Fruit fly (Drosophila melanogaster): Measurements from ENCODE around the gene Msp300.
A peak's percentile ranks its signal among the peaks of the same experiment; 100 is the strongest.

Msp300 gene

dm6 chr2L:5256036-5256846 lies 155.6 kb downstream of the Msp300 start (continued):
- peak; percentile 46 for TF ChIP-seq CG17359 (tag; optimal IDR thresholded peaks at IDR 0.05)
- peak; percentile 28 for TF ChIP-seq Camta (GFP tag; optimal IDR thresholded peaks at IDR 0.05)
- TF ChIP-seq aop (GFP tag; IDR thresholded peaks at IDR 0.05) = 0 out of 2 replicates have a peak, but pooled peaks have one; percentile 7
- TF ChIP-seq run (tag; optimal IDR thresholded peaks at IDR 0.05) = peak; percentile 36
- peak; percentile 27 for TF ChIP-seq D19A (tag; optimal IDR thresholded peaks at IDR 0.05)
- TF ChIP-seq prd (optimal IDR thresholded peaks at IDR 0.05) = no peak
- peak; percentile 20; the same call in 1 of the 3 replicates for TF ChIP-seq prd (GFP tag; IDR thresholded peaks at IDR 0.05)
- TF ChIP-seq gem (tag; optimal IDR thresholded peaks at IDR 0.05) = peak; percentile 55
- no peak for TF ChIP-seq Tbp (GFP tag; optimal IDR thresholded peaks at IDR 0.05)
- no peak for TF ChIP-seq Opbp (GFP tag; IDR thresholded peaks at IDR 0.05; ENCODE audit: partially characterized antibody)
- no peak for TF ChIP-seq amos (GFP tag; IDR thresholded peaks at IDR 0.05; ENCODE audit: partially characterized antibody)
- TF ChIP-seq CG7556 (GFP tag; optimal IDR thresholded peaks at IDR 0.05) = peak; percentile 45
- no peak for TF ChIP-seq pho (GFP tag; optimal IDR thresholded peaks at IDR 0.05)
- TF ChIP-seq nmo (GFP tag; optimal IDR thresholded peaks at IDR 0.05) = peak; percentile 37
- TF ChIP-seq CG2875 (GFP tag; optimal IDR thresholded peaks at IDR 0.05) = peak; percentile 78
- no peak for TF ChIP-seq tin (GFP tag; optimal IDR thresholded peaks at IDR 0.05)
- TF ChIP-seq CG3065 (GFP tag; optimal IDR thresholded peaks at IDR 0.05) = peak; percentile 33
- TF ChIP-seq bigmax (GFP tag; optimal IDR thresholded peaks at IDR 0.05) = no peak
- no peak for TF ChIP-seq gt (GFP tag; IDR thresholded peaks at IDR 0.05)
- peak; percentile 23 for TF ChIP-seq CG9437 (GFP tag; optimal IDR thresholded peaks at IDR 0.05)
- no peak for TF ChIP-seq gsb (GFP tag; IDR thresholded peaks at IDR 0.05)
- peak; percentile 88 for TF ChIP-seq chm (GFP tag; IDR thresholded peaks at IDR 0.05)
- TF ChIP-seq CG17186 (GFP tag; optimal IDR thresholded peaks at IDR 0.05) = peak; percentile 36
- peak; percentile 50; the same call in 1 of the 3 replicates for TF ChIP-seq dysf (GFP tag; IDR thresholded peaks at IDR 0.05)
- TF ChIP-seq ewg (GFP tag; optimal IDR thresholded peaks at IDR 0.05) = no peak
- TF ChIP-seq Ssrp (tag; optimal IDR thresholded peaks at IDR 0.05) = peak; percentile 27
- peak; percentile 63 for TF ChIP-seq btn (GFP tag; optimal IDR thresholded peaks at IDR 0.05)
- peak in 1 of 2 experiments; percentile 81 for TF ChIP-seq eve (GFP tag; optimal IDR thresholded peaks at IDR 0.05)
- peak; percentile 21; the same call in 1 of the 2 replicates for TF ChIP-seq stc (GFP tag; IDR thresholded peaks at IDR 0.05)
- no peak for TF ChIP-seq Mrtf (GFP tag; IDR thresholded peaks at IDR 0.05)
- peak; percentile 29 for TF ChIP-seq CG6654 (GFP tag; optimal IDR thresholded peaks at IDR 0.05)
- TF ChIP-seq Nf-YA (GFP tag; IDR thresholded peaks at IDR 0.05) = 0 out of 2 replicates have a peak, but pooled peaks have one; percentile 18
- TF ChIP-seq Mes4 (GFP tag; optimal IDR thresholded peaks at IDR 0.05) = peak; percentile 57
- peak; percentile 35 for TF ChIP-seq CG10431 (GFP tag; optimal IDR thresholded peaks at IDR 0.05)
- TF ChIP-seq cg (GFP tag; optimal IDR thresholded peaks at IDR 0.05) = peak; percentile 6
- TF ChIP-seq lola (GFP tag; optimal IDR thresholded peaks at IDR 0.05) = peak in 1 of 3 experiments; percentile 69
- 0 out of 2 replicates have a peak, but pooled peaks have one; percentile 16 for TF ChIP-seq CG10321 (GFP tag; IDR thresholded peaks at IDR 0.05)
- peak; percentile 48; the same call in 1 of the 2 replicates for TF ChIP-seq CG10959 (GFP tag; IDR thresholded peaks at IDR 0.05)
- no peak for TF ChIP-seq CTCF (GFP tag; optimal IDR thresholded peaks at IDR 0.05)
- no peak for TF ChIP-seq maf-S (GFP tag; optimal IDR thresholded peaks at IDR 0.05)
- TF ChIP-seq CG34224 (GFP tag; IDR thresholded peaks at IDR 0.05; ENCODE audit: partially characterized antibody) = no peak
- peak; percentile 39 for TF ChIP-seq CG16863 (GFP tag; optimal IDR thresholded peaks at IDR 0.05)
- 0 out of 3 replicates have a peak, but pooled peaks have one; percentile 22 for TF ChIP-seq CG3726 (GFP tag; IDR thresholded peaks at IDR 0.05)
- TF ChIP-seq CG3407 (GFP tag; optimal IDR thresholded peaks at IDR 0.05) = peak; percentile 62
- TF ChIP-seq NC2β (GFP tag; optimal IDR thresholded peaks at IDR 0.05) = peak; percentile 60
- TF ChIP-seq CG17829 (tag; optimal IDR thresholded peaks at IDR 0.05) = no peak
- TF ChIP-seq Med (GFP tag) = peak; percentile 84
- TF ChIP-seq Myb (GFP tag; optimal IDR thresholded peaks at IDR 0.05) = no peak
- peak; percentile 34; the same call in 1 of the 2 replicates for TF ChIP-seq sob (GFP tag; IDR thresholded peaks at IDR 0.05)

Measured in whole organism, embryonic.